Fruit fly (Drosophila melanogaster) whole organism, prepupa: Measurements from ENCODE around the gene hth.

Experiments used
- CG10631 ChIP-seq: fragments of 200-800 bp; sonication (Bioruptor generic); optimal IDR thresholded peaks from 2 replicates; lab custom pipeline; 2016; ENCODE audit warnings: missing biosample characterization, missing genetic modification characterization
- CG11294 ChIP-seq: fragments of 200-800 bp; sonication (Bioruptor generic); IDR thresholded peaks from 2 replicates; pipeline ENCODE4 v1.3.6; 2022; ENCODE audit warnings: missing biosample characterization, missing genetic modification characterization
- CG11762 ChIP-seq: fragments of 200-800 bp; sonication (Bioruptor generic); optimal IDR thresholded peaks from 3 replicates; lab custom pipeline; 2016; ENCODE audit warnings: missing biosample characterization, missing genetic modification characterization; ENCODE audit not compliant: insufficient read depth
- CG15336 ChIP-seq: fragments of 200-800 bp; sonication (Bioruptor generic); IDR thresholded peaks from 2 replicates; pipeline ENCODE4 v1.3.6; 2022; ENCODE audit warnings: missing biosample characterization, missing genetic modification characterization
- CG3032 ChIP-seq: fragments of 200-800 bp; optimal IDR thresholded peaks from 2 replicates; lab custom pipeline; 2019; ENCODE audit warnings: missing biosample characterization, mild to moderate bottlenecking, missing genetic modification characterization, moderate library complexity
- CG31627 ChIP-seq: fragments of 200-800 bp; sonication (Bioruptor generic); optimal IDR thresholded peaks from 3 replicates; lab custom pipeline; 2016; ENCODE audit warnings: missing biosample characterization, missing genetic modification characterization
- CG32006 ChIP-seq: fragments of 200-800 bp; sonication (Bioruptor generic); optimal IDR thresholded peaks from 3 replicates; lab custom pipeline; 2017; ENCODE audit warnings: missing biosample characterization, mild to moderate bottlenecking, missing genetic modification characterization
- CG34406 ChIP-seq: fragments of 200-800 bp; sonication (Bioruptor generic); optimal IDR thresholded peaks from 3 replicates; lab custom pipeline; 2016; ENCODE audit warnings: missing biosample characterization, missing genetic modification characterization
- CG3919 ChIP-seq: fragments of 200-800 bp; sonication (Bioruptor generic); optimal IDR thresholded peaks from 3 replicates; lab custom pipeline; 2016; ENCODE audit warnings: missing biosample characterization, missing genetic modification characterization
- CG4318 ChIP-seq: fragments of 200-800 bp; sonication (Bioruptor generic); optimal IDR thresholded peaks from 3 replicates; lab custom pipeline; 2017; ENCODE audit warnings: missing biosample characterization, mild to moderate bottlenecking, missing genetic modification characterization
- CG6163 ChIP-seq: fragments of 200-800 bp; sonication (Bioruptor generic); IDR thresholded peaks from 3 replicates; pipeline ENCODE4 v1.3.6; 2022; ENCODE audit warnings: missing biosample characterization, missing genetic modification characterization
- CG6276 ChIP-seq: fragments of 200-800 bp; sonication (Bioruptor generic); optimal IDR thresholded peaks from 2 replicates; lab custom pipeline; 2017; ENCODE audit warnings: missing biosample characterization, mild to moderate bottlenecking, missing genetic modification characterization
- CG6808 ChIP-seq: fragments of 200-800 bp; sonication (Bioruptor generic); optimal IDR thresholded peaks from 3 replicates; lab custom pipeline; 2017; ENCODE audit warnings: missing biosample characterization, missing genetic modification characterization, mild to moderate bottlenecking, moderate library complexity, missing genetic modification reagents
- CG6854 ChIP-seq: fragments of 200-800 bp; sonication (Bioruptor generic); optimal IDR thresholded peaks from 2 replicates; lab custom pipeline; 2017; ENCODE audit warnings: missing biosample characterization, mild to moderate bottlenecking, missing genetic modification characterization
- CG7368 ChIP-seq: fragments of 200-800 bp; sonication (Bioruptor generic); optimal IDR thresholded peaks from 3 replicates; lab custom pipeline; 2016; ENCODE audit warnings: missing biosample characterization, missing genetic modification characterization
- CG8119 ChIP-seq: fragments of 200-800 bp; sonication (Bioruptor generic); IDR thresholded peaks from 3 replicates; pipeline ENCODE4 v1.3.6; 2022; ENCODE audit warnings: missing biosample characterization, missing genetic modification characterization
- CG8319 ChIP-seq: fragments of 200-800 bp; sonication (Bioruptor generic); optimal IDR thresholded peaks from 3 replicates; lab custom pipeline; 2016; ENCODE audit warnings: missing biosample characterization, missing genetic modification characterization
- Eip75B ChIP-seq: fragments of 200-800 bp; sonication (Bioruptor generic); optimal IDR thresholded peaks from 3 replicates; lab custom pipeline; 2016; ENCODE audit warnings: missing biosample characterization, missing genetic modification characterization
- Eip78C ChIP-seq: fragments of 200-800 bp; sonication (Bioruptor generic); peaks from one replicate; lab custom pipeline; 2016; ENCODE audit warnings: missing biosample characterization, missing genetic modification characterization
- Ets21C ChIP-seq: fragments of 200-800 bp; sonication (Bioruptor generic); optimal IDR thresholded peaks from 3 replicates; lab custom pipeline; 2016; ENCODE audit warnings: missing biosample characterization, missing genetic modification characterization
- Ets96B ChIP-seq: fragments of 200-800 bp; optimal IDR thresholded peaks from 2 replicates; lab custom pipeline; 2019; ENCODE audit warnings: missing biosample characterization, mild to moderate bottlenecking, missing genetic modification characterization, moderate library complexity
- Gug ChIP-seq: fragments of 200-800 bp; sonication (Bioruptor generic); IDR thresholded peaks from 2 replicates; pipeline ENCODE4 v1.3.6; 2022; ENCODE audit warnings: missing biosample characterization, missing genetic modification characterization
- Hr38 ChIP-seq: sonication (Bioruptor generic); optimal IDR thresholded peaks from 2 replicates; lab custom pipeline; 2016; ENCODE audit warnings: missing biosample characterization, missing genetic modification characterization
- Hr39 ChIP-seq: fragments of 200-800 bp; sonication (Bioruptor generic); optimal IDR thresholded peaks from 2 replicates; lab custom pipeline; 2016; ENCODE audit warnings: missing biosample characterization, missing genetic modification characterization
- Hr4 ChIP-seq: fragments of 200-800 bp; sonication (Bioruptor generic); optimal IDR thresholded peaks from 3 replicates; lab custom pipeline; 2016; ENCODE audit warnings: missing biosample characterization, missing genetic modification characterization
- Lpt ChIP-seq: fragments of 200-800 bp; sonication (Bioruptor generic); optimal IDR thresholded peaks from 3 replicates; lab custom pipeline; 2016; ENCODE audit warnings: missing biosample characterization, missing genetic modification characterization
- Met ChIP-seq: fragments of 200-800 bp; sonication (Bioruptor generic); optimal IDR thresholded peaks from 3 replicates; lab custom pipeline; 2016; ENCODE audit warnings: missing biosample characterization, missing genetic modification characterization
- OdsH ChIP-seq: fragments of 200-800 bp; sonication (Bioruptor generic); optimal IDR thresholded peaks from 3 replicates; lab custom pipeline; 2016; ENCODE audit warnings: missing biosample characterization, missing genetic modification characterization
- Smox ChIP-seq: fragments of 200-800 bp; sonication (Bioruptor generic); optimal IDR thresholded peaks from 3 replicates; lab custom pipeline; 2016; ENCODE audit warnings: missing biosample characterization, missing genetic modification characterization
- Sox14 ChIP-seq: fragments of 200-800 bp; sonication (Bioruptor generic); optimal IDR thresholded peaks from 3 replicates; lab custom pipeline; 2016; ENCODE audit warnings: missing biosample characterization, missing genetic modification characterization
- Sox15 ChIP-seq: fragments of 200-800 bp; sonication (Bioruptor generic); optimal IDR thresholded peaks from 3 replicates; lab custom pipeline; 2016; ENCODE audit warnings: missing biosample characterization, missing genetic modification characterization
- achi ChIP-seq: fragments of 200-800 bp; sonication (Bioruptor generic); optimal IDR thresholded peaks from 3 replicates; lab custom pipeline; 2016; ENCODE audit warnings: missing biosample characterization, missing genetic modification characterization
- acj6 ChIP-seq: fragments of 200-800 bp; sonication (Bioruptor generic); optimal IDR thresholded peaks from 3 replicates; lab custom pipeline; 2016; ENCODE audit warnings: missing biosample characterization, missing genetic modification characterization
- cyc ChIP-seq: fragments of 200-800 bp; sonication (Bioruptor generic); optimal IDR thresholded peaks from 3 replicates; lab custom pipeline; 2016; ENCODE audit warnings: missing biosample characterization, missing genetic modification characterization
- dac ChIP-seq: fragments of 200-800 bp; sonication (Bioruptor generic); optimal IDR thresholded peaks from 2 replicates; lab custom pipeline; 2017; ENCODE audit warnings: missing biosample characterization, mild to moderate bottlenecking, missing genetic modification characterization
- dsx ChIP-seq: fragments of 200-800 bp; optimal IDR thresholded peaks from 3 replicates; lab custom pipeline; 2019; ENCODE audit warnings: missing biosample characterization, mild to moderate bottlenecking, missing genetic modification characterization, moderate library complexity; ENCODE audit not compliant: poor library complexity, severe bottlenecking
- eg ChIP-seq: fragments of 200-800 bp; sonication (Bioruptor generic); IDR thresholded peaks from 3 replicates; pipeline ENCODE4 v1.3.6; 2022; ENCODE audit warnings: missing biosample characterization, missing genetic modification characterization
- esn ChIP-seq: fragments of 200-800 bp; sonication (Bioruptor generic); optimal IDR thresholded peaks from 2 replicates; lab custom pipeline; 2016; ENCODE audit warnings: missing biosample characterization, mild to moderate bottlenecking, missing genetic modification characterization, moderate library complexity
- fd59A ChIP-seq: fragments of 200-800 bp; sonication (Bioruptor generic); optimal IDR thresholded peaks from 2 replicates; lab custom pipeline; 2017; ENCODE audit warnings: missing biosample characterization, mild to moderate bottlenecking, missing genetic modification characterization, missing genetic modification reagents
- fd85E ChIP-seq: fragments of 200-800 bp; sonication (Bioruptor generic); optimal IDR thresholded peaks from 3 replicates; lab custom pipeline; 2016; ENCODE audit warnings: missing biosample characterization, missing genetic modification characterization
- fkh ChIP-seq: fragments of 200-800 bp; sonication (Bioruptor generic); optimal IDR thresholded peaks from 3 replicates; lab custom pipeline; 2017; ENCODE audit warnings: missing biosample characterization, mild to moderate bottlenecking, missing genetic modification characterization, moderate library complexity
- lz ChIP-seq: fragments of 200-800 bp; sonication (Bioruptor generic); optimal IDR thresholded peaks from 3 replicates; lab custom pipeline; 2016; ENCODE audit warnings: missing biosample characterization, missing genetic modification characterization
- net ChIP-seq: fragments of 200-800 bp; sonication (Bioruptor generic); optimal IDR thresholded peaks from 3 replicates; lab custom pipeline; 2016; ENCODE audit warnings: missing biosample characterization, missing genetic modification characterization
- pdm3 ChIP-seq: fragments of 200-800 bp; sonication (Bioruptor generic); optimal IDR thresholded peaks from 3 replicates; lab custom pipeline; 2016; ENCODE audit warnings: missing biosample characterization, missing genetic modification characterization
- salr ChIP-seq, 2 experiments: fragments of 200-800 bp; sonication (Bioruptor generic); optimal IDR thresholded peaks; 3 replicates each; lab custom pipeline; 2016 to 2018; ENCODE audit warnings: missing biosample characterization in 2 of 2, missing genetic modification characterization in 2 of 2, mild to moderate bottlenecking in 1 of 2
- ss ChIP-seq, 2 experiments: fragments of 200-800 bp; sonication (Bioruptor generic); optimal IDR thresholded peaks; 2 replicates in 1 of 2; 3 replicates in 1 of 2; lab custom pipeline; 2017 to 2018; ENCODE audit warnings: mild to moderate bottlenecking in 2 of 2, missing biosample characterization in 2 of 2, missing genetic modification characterization in 2 of 2, moderate library complexity in 1 of 2
- svp ChIP-seq: fragments of 200-800 bp; sonication (Bioruptor generic); peaks from one replicate; lab custom pipeline; 2016; ENCODE audit warnings: missing biosample characterization, missing genetic modification characterization
- topi ChIP-seq: fragments of 200-800 bp; sonication (Bioruptor generic); optimal IDR thresholded peaks from 3 replicates; lab custom pipeline; 2016; ENCODE audit warnings: missing biosample characterization, missing genetic modification characterization
- vri ChIP-seq: fragments of 200-800 bp; sonication (Bioruptor generic); optimal IDR thresholded peaks from 3 replicates; lab custom pipeline; 2016; ENCODE audit warnings: missing biosample characterization, mild to moderate bottlenecking, missing genetic modification characterization

hth gene

DNA sequence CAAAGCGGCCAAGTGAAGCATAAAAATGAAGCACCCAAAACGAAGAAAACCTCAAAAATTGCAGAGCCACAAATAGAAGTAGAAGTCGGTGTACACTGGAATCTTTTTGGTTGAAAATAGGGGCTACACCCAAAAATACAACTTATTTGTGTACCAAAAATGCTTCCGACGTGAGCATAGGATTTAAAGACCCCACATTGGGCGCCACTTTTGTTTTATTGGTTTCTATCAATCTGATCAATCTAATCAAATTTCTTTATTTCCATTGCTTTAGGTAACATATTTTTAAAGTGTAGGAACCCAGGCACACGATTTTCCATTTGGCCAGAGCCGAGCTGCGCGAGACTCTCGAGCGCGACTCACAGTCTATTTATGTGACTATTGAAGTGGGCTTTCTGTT is 107.6 kb downstream of the hth start:
- TF ChIP-seq salr (GFP tag; optimal IDR thresholded peaks at IDR 0.05; lab: Kevin White, UChicago) = peak in 1 of 2 experiments; percentile 8
- TF ChIP-seq achi (GFP tag; lab: Kevin White, UChicago) = peak; percentile 6
- TF ChIP-seq OdsH (GFP tag; lab: Kevin White, UChicago) = no peak
- no peak for TF ChIP-seq Ets21C
- peak; percentile 20 for TF ChIP-seq CG3032 (tag; lab: Kevin White, UChicago)
- TF ChIP-seq CG8319 (GFP tag; lab: Kevin White, UChicago) = no peak
- TF ChIP-seq Hr4 (GFP tag; lab: Kevin White, UChicago) = peak; percentile 30
- TF ChIP-seq fd59A (GFP tag; lab: Kevin White, UChicago) = no peak
- peak; percentile 34; the same call in 1 of the 3 replicates for TF ChIP-seq CG6163 (GFP tag; lab: Robert Waterston, UW)
- TF ChIP-seq pdm3 (GFP tag; lab: Kevin White, UChicago) = peak; percentile 17
- TF ChIP-seq Ets96B (tag; lab: Kevin White, UChicago) = peak; percentile 46
- no peak for TF ChIP-seq fkh
- TF ChIP-seq Eip78C = peak; percentile 73
- no peak for TF ChIP-seq CG11762 (GFP tag; lab: Kevin White, UChicago)
- peak; percentile 72 for TF ChIP-seq CG32006 (GFP tag; lab: Kevin White, UChicago)
- peak; percentile 39; the same call in 2 of the 3 replicates for TF ChIP-seq eg
- TF ChIP-seq topi = no peak
- peak; percentile 21 for TF ChIP-seq CG3919 (GFP tag; lab: Kevin White, UChicago)
- peak; percentile 65 for TF ChIP-seq CG10631
- TF ChIP-seq CG34406 (GFP tag; lab: Kevin White, UChicago) = no peak
- TF ChIP-seq CG6276 = peak; percentile 55
- peak; percentile 30 for TF ChIP-seq CG4318 (GFP tag; lab: Kevin White, UChicago)
- TF ChIP-seq CG11294 (GFP tag; lab: Robert Waterston, UW) = no peak
- TF ChIP-seq net (GFP tag; lab: Kevin White, UChicago) = no peak
- no peak for TF ChIP-seq Sox15 (GFP tag; lab: Kevin White, UChicago)
- TF ChIP-seq Hr38 = no peak
- TF ChIP-seq svp (GFP tag; lab: Kevin White, UChicago) = no peak
- TF ChIP-seq dac (GFP tag; lab: Kevin White, UChicago) = peak; percentile 20
- no peak for TF ChIP-seq esn (GFP tag; lab: Kevin White, UChicago)
- TF ChIP-seq Sox14 = peak; percentile 16
- TF ChIP-seq acj6 (GFP tag; lab: Kevin White, UChicago) = no peak
- TF ChIP-seq Hr39 (GFP tag; lab: Kevin White, UChicago) = no peak
- TF ChIP-seq Smox (GFP tag; lab: Kevin White, UChicago) = no peak
- no peak for TF ChIP-seq CG6808
- TF ChIP-seq Eip75B (GFP tag; lab: Kevin White, UChicago) = peak; percentile 14
- TF ChIP-seq Gug (GFP tag; lab: Robert Waterston, UW) = peak; percentile 32
- peak; percentile 57 for TF ChIP-seq CG8119 (GFP tag; lab: Robert Waterston, UW)
- TF ChIP-seq fd85E (GFP tag; lab: Kevin White, UChicago) = no peak
- TF ChIP-seq CG31627 = no peak
- TF ChIP-seq Lpt = peak; percentile 29
- TF ChIP-seq CG15336 = peak; percentile 61; the same call in 1 of the 2 replicates

DNA sequence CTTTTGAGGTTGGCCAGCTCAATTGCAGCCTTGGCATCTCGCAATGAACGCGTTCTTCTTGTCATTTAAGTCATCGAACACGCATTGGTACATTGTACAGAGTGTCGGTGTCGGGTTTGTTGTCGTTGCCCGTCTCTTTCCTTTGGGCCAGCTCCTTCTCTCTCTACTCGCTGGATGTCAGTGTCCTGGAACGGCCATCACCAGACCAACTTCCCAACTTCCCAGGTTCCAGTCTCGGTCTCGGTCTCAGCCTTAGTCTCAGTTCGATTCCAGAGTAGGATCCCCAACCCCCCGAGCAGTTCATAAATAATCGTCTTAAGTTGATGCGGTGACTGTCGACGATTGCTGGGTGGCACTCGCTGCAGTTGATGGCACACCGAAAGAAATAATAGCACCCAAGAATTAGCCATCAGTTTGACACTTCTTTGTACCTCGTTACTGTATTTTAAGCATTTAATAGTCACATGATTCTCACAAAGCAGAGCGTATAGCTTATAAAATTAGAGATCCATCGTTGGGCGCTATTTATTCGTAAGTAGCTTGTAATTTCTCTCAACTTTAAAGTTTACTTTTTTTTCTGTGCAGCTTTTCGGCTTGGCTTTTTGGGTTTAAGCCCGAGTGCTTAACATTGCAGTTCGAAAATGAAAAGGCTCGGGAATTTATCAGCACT is 108.9 kb downstream of the hth start:
- TF ChIP-seq ss (GFP tag; optimal IDR thresholded peaks at IDR 0.05; lab: Kevin White, UChicago) (peak; percentile 22 to 61), Smox (GFP tag; lab: Kevin White, UChicago) (peak; percentile 60), CG6276 (no peak), Eip78C (peak; percentile 86), Ets96B (tag; lab: Kevin White, UChicago) (peak; percentile 63), CG7368 (GFP tag; lab: Kevin White, UChicago) (peak; percentile 43), CG6854 (peak; percentile 42), vri (GFP tag; lab: Kevin White, UChicago) (peak; percentile 27), OdsH (GFP tag; lab: Kevin White, UChicago) (peak; percentile 39), Hr39 (GFP tag; lab: Kevin White, UChicago) (peak; percentile 66), achi (GFP tag; lab: Kevin White, UChicago) (peak; percentile 59), lz (peak; percentile 74), cyc (peak; percentile 69), Met (peak; percentile 79), Sox14 (peak; percentile 71), Lpt (no peak), salr (GFP tag; optimal IDR thresholded peaks at IDR 0.05; lab: Kevin White, UChicago) (peak in 1 of 2 experiments; percentile 15), dsx (GFP tag; lab: Kevin White, UChicago) (peak; percentile 54), Ets21C (peak; percentile 39), pdm3 (GFP tag; lab: Kevin White, UChicago) (peak; percentile 40), CG3032 (tag; lab: Kevin White, UChicago) (peak; percentile 57), CG10631 (peak; percentile 49)
